Worm (Caenorhabditis elegans): ENCODE data around the gene C17E7.13.

- TF ChIP-seq nhr-12 (tag; optimal IDR thresholded peaks at IDR 0.05) (no peak), nhr-76 (tag; optimal IDR thresholded peaks at IDR 0.05) (no peak), mab-5 (tag; optimal IDR thresholded peaks at IDR 0.05) (no peak), lin-32 (GFP tag; optimal IDR thresholded peaks at IDR 0.05) (no peak), elt-1 (tag; optimal IDR thresholded peaks at IDR 0.05; ENCODE audit: borderline replicate concordance, insufficient read depth) (no peak), mep-1 (tag; optimal IDR thresholded peaks at IDR 0.05) (no peak), ztf-11 (tag; optimal IDR thresholded peaks at IDR 0.05) (no peak), snpc-4 (tag; optimal IDR thresholded peaks at IDR 0.05) (no peak), lin-13 (tag; optimal IDR thresholded peaks at IDR 0.05) (no peak), elt-3 (tag; optimal IDR thresholded peaks at IDR 0.05) (no peak), blmp-1 (tag; optimal IDR thresholded peaks at IDR 0.05) (no peak)
Observed at ce11 chrV:3847268-3847667, 41.8 kb downstream of the C17E7.13 start, which contains the start of gene nhr-185.

Measured in whole organism, mixed stage, embryonic.